Worm (Caenorhabditis elegans): ENCODE results near the gene T18D3.5.

DNA sequence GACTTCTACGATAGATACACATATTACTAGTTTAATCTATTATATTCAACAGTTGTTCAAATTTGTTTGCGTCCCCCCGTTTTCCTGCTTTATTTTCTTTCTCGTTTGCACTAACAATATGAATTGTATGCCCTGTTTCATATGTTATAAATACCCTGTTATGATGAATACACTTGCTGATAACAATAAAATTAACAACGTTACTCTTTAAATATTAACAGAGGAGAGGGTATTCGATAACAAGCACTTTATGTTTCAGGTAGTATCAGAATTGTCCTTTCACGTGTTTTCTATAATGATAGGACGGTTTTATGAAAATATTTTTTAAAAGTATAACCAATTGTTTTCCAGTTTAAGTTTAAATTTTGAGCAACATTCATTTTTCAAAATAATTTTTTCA is 14.9 kb downstream of the T18D3.5 start:
- no peak for TF ChIP-seq fkh-10 (GFP tag; optimal IDR thresholded peaks at IDR 0.05)
- TF ChIP-seq pqm-1 (tag; optimal IDR thresholded peaks at IDR 0.05) = no peak
- no peak for TF ChIP-seq sdc-2 (tag; optimal IDR thresholded peaks at IDR 0.05)
- no peak for TF ChIP-seq ceh-2 (tag; optimal IDR thresholded peaks at IDR 0.05)
- TF ChIP-seq ceh-30 (tag; optimal IDR thresholded peaks at IDR 0.05) = no peak
- no peak for TF ChIP-seq ama-1 (optimal IDR thresholded peaks at IDR 0.05)
- no peak for TF ChIP-seq ceh-14 (tag; optimal IDR thresholded peaks at IDR 0.05)
- no peak for TF ChIP-seq unc-86 (tag; optimal IDR thresholded peaks at IDR 0.05)
- no peak for TF ChIP-seq lin-11 (tag; optimal IDR thresholded peaks at IDR 0.05)
- TF ChIP-seq ceh-9 (tag; optimal IDR thresholded peaks at IDR 0.05) = no peak
- TF ChIP-seq npax-4 (tag; optimal IDR thresholded peaks at IDR 0.05) = no peak
- TF ChIP-seq pax-1 (tag; optimal IDR thresholded peaks at IDR 0.05) = no peak
- TF ChIP-seq rnt-1 (tag; optimal IDR thresholded peaks at IDR 0.05) = no peak
- TF ChIP-seq dve-1 (tag; optimal IDR thresholded peaks at IDR 0.05) = no peak
